Fruit fly (Drosophila melanogaster) Kc167 (cell line): Measurements from ENCODE around the gene Chrac-16.

Experiments used
- Myc ChIP-seq: fragments of >200 bp; optimal IDR thresholded peaks from 2 replicates; lab custom pipeline; 2017; ENCODE audit warnings: missing external identifiers
- Sin3A ChIP-seq: fragments of >200 bp; optimal IDR thresholded peaks from 2 replicates; lab custom pipeline; 2018; ENCODE audit warnings: missing external identifiers
- h ChIP-seq: fragments of >200 bp; optimal IDR thresholded peaks from 3 replicates; lab custom pipeline; 2018; ENCODE audit warnings: missing external identifiers
- insv ChIP-seq: fragments of >200 bp; optimal IDR thresholded peaks from 3 replicates; lab custom pipeline; 2018; ENCODE audit warnings: missing external identifiers
- psq ChIP-seq: fragments of >200 bp; optimal IDR thresholded peaks from 2 replicates; lab custom pipeline; 2017; ENCODE audit warnings: missing external identifiers
- ttk ChIP-seq: sonication (Bioruptor generic); optimal IDR thresholded peaks from 2 replicates; lab custom pipeline; 2017; ENCODE audit warnings: missing external identifiers

DNA sequence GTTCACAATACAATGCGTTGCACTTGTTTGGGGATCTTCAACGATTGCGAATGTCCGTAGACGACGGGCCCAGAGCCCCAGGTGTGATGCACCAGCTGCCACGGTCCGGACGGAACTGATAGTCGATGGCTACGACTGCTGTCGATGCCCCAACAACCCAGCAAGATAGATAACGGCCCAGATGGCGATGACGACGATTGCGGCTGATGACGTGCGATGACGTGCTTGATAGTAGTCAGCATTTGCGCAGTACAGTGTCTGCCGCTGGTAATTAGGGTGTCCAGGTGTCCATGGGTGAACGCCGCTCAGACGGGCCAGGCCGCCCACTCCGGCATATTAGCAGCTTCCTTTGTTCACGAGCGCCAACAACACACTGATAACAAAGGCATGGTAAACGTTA is 32.8 kb downstream of the Chrac-16 start, which contains the start of gene cac:
- TF ChIP-seq Myc (lab: Kevin White, UChicago) (no peak), Sin3A (lab: Kevin White, UChicago) (no peak), h (lab: Kevin White, UChicago) (no peak), psq (lab: Kevin White, UChicago) (no peak), insv (no peak), ttk (lab: Kevin White, UChicago) (no peak)
